Worm (Caenorhabditis elegans): ENCODE results near the gene knl-1.

knl-1 gene

ce11 chrIII:8286003-8286402 is 35.6 kb downstream of the knl-1 start:
- TF ChIP-seq nhr-77 (tag; optimal IDR thresholded peaks at IDR 0.05) (no peak), unc-55 (GFP tag; optimal IDR thresholded peaks at IDR 0.05) (peak; percentile 42), nhr-6 (tag; optimal IDR thresholded peaks at IDR 0.05) (no peak), ceh-82 (tag; optimal IDR thresholded peaks at IDR 0.05) (no peak), elt-1 (tag; optimal IDR thresholded peaks at IDR 0.05) (no peak), F13H6.1 (tag; optimal IDR thresholded peaks at IDR 0.05) (no peak), nhr-237 (tag; optimal IDR thresholded peaks at IDR 0.05) (no peak)

- TF ChIP-seq crh-2 (tag; optimal IDR thresholded peaks at IDR 0.05) (no peak), F13H6.1 (tag; optimal IDR thresholded peaks at IDR 0.05) (no peak), nhr-10 (tag; optimal IDR thresholded peaks at IDR 0.05) (no peak), Y55F3AM.14 (GFP tag; optimal IDR thresholded peaks at IDR 0.05) (no peak), nhr-23 (tag; optimal IDR thresholded peaks at IDR 0.05) (no peak), lin-13 (GFP tag; optimal IDR thresholded peaks at IDR 0.05) (no peak), lin-11 (tag; optimal IDR thresholded peaks at IDR 0.05) (no peak), ceh-82 (tag; optimal IDR thresholded peaks at IDR 0.05) (no peak), unc-62 (GFP tag; optimal IDR thresholded peaks at IDR 0.05) (no peak)
These were observed 36.4 kb downstream of the knl-1 start for ce11 chrIII:8286824-8287223.

ce11 chrIII:8287519-8287918 is 37.1 kb downstream of the knl-1 start:
- TF ChIP-seq aly-2 (tag; optimal IDR thresholded peaks at IDR 0.05) (no peak), skn-1 (tag; optimal IDR thresholded peaks at IDR 0.05) (no peak), nhr-129 (tag; optimal IDR thresholded peaks at IDR 0.05) (peak; percentile 42), Y55F3AM.14 (GFP tag; optimal IDR thresholded peaks at IDR 0.05) (peak; percentile 36), nhr-237 (tag; optimal IDR thresholded peaks at IDR 0.05) (no peak), ztf-1 (GFP tag; conservative IDR thresholded peaks at IDR 0.05) (no peak), unc-62 (GFP tag; optimal IDR thresholded peaks at IDR 0.05) (peak; percentile 11), C34F6.9 (tag; optimal IDR thresholded peaks at IDR 0.05) (peak; percentile 43), ceh-16 (tag; optimal IDR thresholded peaks at IDR 0.05) (no peak), nhr-23 (tag; optimal IDR thresholded peaks at IDR 0.05) (no peak), zag-1 (tag; optimal IDR thresholded peaks at IDR 0.05) (peak; percentile 41), F13H6.1 (tag; optimal IDR thresholded peaks at IDR 0.05) (peak; percentile 61), mab-5 (tag; optimal IDR thresholded peaks at IDR 0.05) (peak; percentile 74), peb-1 (tag; optimal IDR thresholded peaks at IDR 0.05) (no peak), mdl-1 (tag; optimal IDR thresholded peaks at IDR 0.05) (peak in 1 of 2 experiments; percentile 14), blmp-1 (tag; optimal IDR thresholded peaks at IDR 0.05; ENCODE audit: insufficient read depth) (no peak), nhr-21 (tag; optimal IDR thresholded peaks at IDR 0.05) (no peak), ZK546.5 (tag; optimal IDR thresholded peaks at IDR 0.05) (no peak), lsy-2 (tag; optimal IDR thresholded peaks at IDR 0.05) (peak in 1 of 2 experiments; percentile 49), elt-1 (tag; optimal IDR thresholded peaks at IDR 0.05) (no peak), elt-3 (tag; optimal IDR thresholded peaks at IDR 0.05) (no peak)

ce11 chrIII:8289181-8289580 is 38.7 kb downstream of the knl-1 start:
- no peak for TF ChIP-seq gmeb-1 (tag; optimal IDR thresholded peaks at IDR 0.05)

- TF ChIP-seq mab-5 (tag; optimal IDR thresholded peaks at IDR 0.05) (no peak), sma-9 (GFP tag; optimal IDR thresholded peaks at IDR 0.05) (peak; percentile 11), sma-9 (tag; optimal IDR thresholded peaks at IDR 0.05) (no peak), nhr-21 (tag; optimal IDR thresholded peaks at IDR 0.05) (no peak), unc-55 (GFP tag; optimal IDR thresholded peaks at IDR 0.05) (peak; percentile 27), lin-11 (tag; optimal IDR thresholded peaks at IDR 0.05) (no peak), gmeb-1 (tag; optimal IDR thresholded peaks at IDR 0.05) (peak; percentile 10), fos-1 (tag; optimal IDR thresholded peaks at IDR 0.05) (peak; percentile 98), Y55F3AM.14 (GFP tag; optimal IDR thresholded peaks at IDR 0.05) (no peak)
These were observed 41.0 kb downstream of the knl-1 start for ce11 chrIII:8291268-8292032.

All from whole organism, L2 larva.